Worm (Caenorhabditis elegans) whole organism, mixed stage, embryonic: ENCODE results near the gene F53A9.7.

ENCODE experiments used
- M03D4.4 ChIP-seq: sonication (generic microtip); optimal IDR thresholded peaks from 2 replicates; lab custom pipeline; 2017; ENCODE audit warnings: mild to moderate bottlenecking, missing genetic modification characterization, missing compliant biosample characterization
- bed-3 ChIP-seq: fragments of 200-800 bp; sonication (Bioruptor generic); optimal IDR thresholded peaks from 3 replicates; lab custom pipeline; 2018; ENCODE audit warnings: mild to moderate bottlenecking, missing genetic modification characterization, moderate library complexity, missing compliant biosample characterization
- blmp-1 ChIP-seq: fragments of 150-350 bp; optimal IDR thresholded peaks from 2 replicates; lab custom pipeline; 2014; ENCODE audit warnings: missing biosample characterization, missing genetic modification characterization
- ceh-39 ChIP-seq: fragments of 150-350 bp; optimal IDR thresholded peaks from 2 replicates; lab custom pipeline; 2014; ENCODE audit warnings: missing biosample characterization, missing genetic modification characterization
- ceh-43 ChIP-seq: fragments of 200-800 bp; sonication (Bioruptor generic); optimal IDR thresholded peaks from 2 replicates; lab custom pipeline; 2018; ENCODE audit warnings: mild to moderate bottlenecking, missing genetic modification characterization, moderate library complexity, missing compliant biosample characterization
- ceh-83 ChIP-seq: fragments of 200-800 bp; sonication (Bioruptor generic); optimal IDR thresholded peaks from 2 replicates; lab custom pipeline; 2018; ENCODE audit warnings: mild to moderate bottlenecking, missing genetic modification characterization, missing compliant biosample characterization
- ces-1 ChIP-seq: fragments of 150-350 bp; optimal IDR thresholded peaks from 2 replicates; lab custom pipeline; 2014; ENCODE audit warnings: missing biosample characterization, missing genetic modification reagents, missing genetic modification characterization
- cnd-1 ChIP-seq: fragments of 200-800 bp; sonication (Bioruptor generic); optimal IDR thresholded peaks from 2 replicates; lab custom pipeline; 2018; ENCODE audit warnings: mild to moderate bottlenecking, missing genetic modification characterization, missing compliant biosample characterization
- drap-1 ChIP-seq: fragments of 200-800 bp; sonication (Bioruptor generic); optimal IDR thresholded peaks from 3 replicates; lab custom pipeline; 2018; ENCODE audit warnings: mild to moderate bottlenecking, missing genetic modification characterization, missing compliant biosample characterization
- elt-1 ChIP-seq: sonication (generic microtip); optimal IDR thresholded peaks from 2 replicates; lab custom pipeline; 2017; ENCODE audit warnings: missing genetic modification characterization, mild to moderate bottlenecking, missing compliant biosample characterization, antibody characterized with exemption, moderate library complexity, borderline replicate concordance; ENCODE audit not compliant: insufficient read depth
- elt-3 ChIP-seq: fragments of 150-350 bp; optimal IDR thresholded peaks from 2 replicates; lab custom pipeline; 2014; ENCODE audit warnings: missing biosample characterization, missing genetic modification characterization
- ham-2 ChIP-seq: fragments of 200-800 bp; sonication (Bioruptor generic); optimal IDR thresholded peaks from 2 replicates; lab custom pipeline; 2018; ENCODE audit warnings: mild to moderate bottlenecking, missing genetic modification characterization, missing compliant biosample characterization
- hlh-1 ChIP-seq: fragments of 150-350 bp; optimal IDR thresholded peaks from 2 replicates; lab custom pipeline; 2014; ENCODE audit warnings: missing biosample characterization, missing genetic modification reagents, missing genetic modification characterization
- lin-13 ChIP-seq: fragments of 150-350 bp; optimal IDR thresholded peaks from 2 replicates; lab custom pipeline; 2014; ENCODE audit warnings: missing biosample characterization, missing genetic modification characterization
- lin-32 ChIP-seq: fragments of 200-800 bp; sonication (Bioruptor generic); optimal IDR thresholded peaks from 2 replicates; lab custom pipeline; 2018; ENCODE audit warnings: mild to moderate bottlenecking, missing genetic modification characterization, missing compliant biosample characterization
- lsy-2 ChIP-seq: fragments of 150-350 bp; optimal IDR thresholded peaks from 2 replicates; lab custom pipeline; 2014; ENCODE audit warnings: missing biosample characterization, missing genetic modification characterization
- mab-5 ChIP-seq: fragments of 150-350 bp; optimal IDR thresholded peaks from 2 replicates; lab custom pipeline; 2014; ENCODE audit warnings: missing biosample characterization, missing genetic modification characterization
- mep-1 ChIP-seq: fragments of 150-350 bp; optimal IDR thresholded peaks from 2 replicates; lab custom pipeline; 2017; ENCODE audit warnings: missing biosample characterization, missing genetic modification reagents, missing genetic modification characterization, inconsistent platforms
- nhr-12 ChIP-seq: fragments of 150-350 bp; optimal IDR thresholded peaks from 2 replicates; lab custom pipeline; 2014; ENCODE audit warnings: missing biosample characterization, missing genetic modification characterization
- nhr-2 ChIP-seq: fragments of 150-350 bp; optimal IDR thresholded peaks from 2 replicates; lab custom pipeline; 2014; ENCODE audit warnings: missing biosample characterization, missing genetic modification characterization
- nhr-237 ChIP-seq: fragments of 150-350 bp; optimal IDR thresholded peaks from 2 replicates; lab custom pipeline; 2014; ENCODE audit warnings: missing biosample characterization, missing genetic modification characterization
- nhr-76 ChIP-seq: sonication (generic microtip); optimal IDR thresholded peaks from 2 replicates; lab custom pipeline; 2017; ENCODE audit warnings: missing biosample characterization, missing genetic modification characterization
- pha-4 ChIP-seq: fragments of 150-350 bp; optimal IDR thresholded peaks from 2 replicates; lab custom pipeline; 2018; ENCODE audit warnings: missing biosample characterization, missing genetic modification reagents, missing genetic modification characterization
- sem-2 ChIP-seq: fragments of 200-800 bp; sonication (Bioruptor generic); optimal IDR thresholded peaks from 2 replicates; lab custom pipeline; 2018; ENCODE audit warnings: mild to moderate bottlenecking, missing genetic modification characterization, missing compliant biosample characterization
- snpc-4 ChIP-seq: fragments of 150-350 bp; optimal IDR thresholded peaks from 2 replicates; lab custom pipeline; 2014; ENCODE audit warnings: missing biosample characterization, missing genetic modification characterization
- sptf-1 ChIP-seq: sonication (generic microtip); optimal IDR thresholded peaks from 2 replicates; lab custom pipeline; 2017; ENCODE audit warnings: mild to moderate bottlenecking, missing genetic modification characterization, moderate library complexity, missing compliant biosample characterization
- tbx-8 ChIP-seq: fragments of 200-800 bp; sonication (Bioruptor generic); optimal IDR thresholded peaks from 2 replicates; lab custom pipeline; 2018; ENCODE audit warnings: mild to moderate bottlenecking, missing genetic modification characterization, moderate library complexity, missing compliant biosample characterization
- unc-120 ChIP-seq: sonication (generic microtip); optimal IDR thresholded peaks from 2 replicates; lab custom pipeline; 2017; ENCODE audit warnings: missing genetic modification characterization, missing compliant biosample characterization; ENCODE audit not compliant: poor library complexity, severe bottlenecking
- unc-39 ChIP-seq: fragments of 150-350 bp; optimal IDR thresholded peaks from 2 replicates; lab custom pipeline; 2014; ENCODE audit warnings: missing biosample characterization, missing genetic modification characterization
- unc-62 ChIP-seq: fragments of 150-350 bp; optimal IDR thresholded peaks from 2 replicates; lab custom pipeline; 2014; ENCODE audit warnings: missing biosample characterization, missing genetic modification reagents, missing genetic modification characterization
- zip-8 ChIP-seq: fragments of 150-350 bp; optimal IDR thresholded peaks from 2 replicates; lab custom pipeline; 2014; ENCODE audit warnings: missing biosample characterization, missing genetic modification characterization
- ztf-11 ChIP-seq: fragments of 150-350 bp; optimal IDR thresholded peaks from 2 replicates; lab custom pipeline; 2014; ENCODE audit warnings: missing biosample characterization, missing genetic modification characterization

F53A9.7 gene

DNA sequence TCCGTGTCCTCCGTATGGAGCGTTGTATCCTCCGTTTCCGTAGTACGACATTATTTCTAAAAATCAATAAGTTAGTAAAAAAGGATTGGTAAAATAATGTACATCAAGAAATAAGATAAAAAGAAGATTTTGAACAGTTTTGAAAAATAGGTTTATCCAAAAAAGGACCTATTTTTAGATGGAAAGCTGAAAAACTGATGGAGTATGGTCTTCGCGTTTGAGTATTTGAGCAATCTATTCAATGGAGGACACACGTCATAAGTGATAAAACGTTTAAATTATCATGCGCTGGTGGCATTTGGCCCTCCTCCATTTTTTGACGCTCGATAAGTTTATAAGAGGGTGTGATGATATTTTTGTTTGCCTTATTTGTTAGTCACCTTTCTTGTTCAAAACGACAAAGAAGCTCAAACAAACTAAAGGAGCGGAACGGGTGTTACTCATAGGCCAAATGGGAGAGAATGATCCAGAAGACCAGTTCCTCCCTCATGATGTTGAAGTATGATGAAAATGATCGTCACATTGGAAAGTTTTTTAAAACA, 2.9 kb downstream of the F53A9.7 start, which contains the start of gene F53A9.6:
Gene F53A9.6 (minus strand): TSS at position 51 of the 542 bp plus-strand sequence.
- TF ChIP-seq sem-2 (GFP tag; lab: Kevin White, UChicago): no peak

DNA sequence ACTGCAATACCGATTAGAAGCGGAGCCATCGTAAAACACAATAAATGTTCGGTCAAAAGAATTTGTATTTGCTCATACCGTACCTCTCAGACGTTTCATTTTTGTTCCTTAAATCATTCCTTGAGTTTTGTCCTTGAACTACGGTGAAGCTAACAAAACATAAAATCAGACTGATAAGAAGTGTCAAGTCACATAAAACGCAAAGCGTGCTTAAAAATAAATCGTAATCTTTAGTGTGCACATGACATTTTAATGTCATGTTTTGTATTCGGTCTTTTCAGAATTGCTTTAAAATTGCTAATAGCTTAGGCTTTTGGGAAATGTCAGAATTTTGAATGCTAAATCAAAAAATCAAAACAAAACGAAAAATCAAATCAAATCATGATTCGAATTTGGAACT, 4.1 kb downstream of the F53A9.7 start:
- TF ChIP-seq ztf-11 (no peak), lin-32 (GFP tag; lab: Kevin White, UChicago) (no peak), pha-4 (no peak), mab-5 (no peak), ceh-83 (GFP tag; lab: Kevin White, UChicago) (no peak), ces-1 (no peak), M03D4.4 (no peak), hlh-1 (tag; lab: Kevin White, UChicago) (no peak), nhr-12 (no peak), sem-2 (GFP tag; lab: Kevin White, UChicago) (no peak), ceh-43 (GFP tag; lab: Kevin White, UChicago) (no peak), cnd-1 (tag; lab: Kevin White, UChicago) (no peak), tbx-8 (GFP tag; lab: Kevin White, UChicago) (no peak), ceh-39 (tag; lab: Kevin White, UChicago) (no peak), snpc-4 (tag; lab: Kevin White, UChicago) (no peak), nhr-2 (tag; lab: Kevin White, UChicago) (no peak)

DNA sequence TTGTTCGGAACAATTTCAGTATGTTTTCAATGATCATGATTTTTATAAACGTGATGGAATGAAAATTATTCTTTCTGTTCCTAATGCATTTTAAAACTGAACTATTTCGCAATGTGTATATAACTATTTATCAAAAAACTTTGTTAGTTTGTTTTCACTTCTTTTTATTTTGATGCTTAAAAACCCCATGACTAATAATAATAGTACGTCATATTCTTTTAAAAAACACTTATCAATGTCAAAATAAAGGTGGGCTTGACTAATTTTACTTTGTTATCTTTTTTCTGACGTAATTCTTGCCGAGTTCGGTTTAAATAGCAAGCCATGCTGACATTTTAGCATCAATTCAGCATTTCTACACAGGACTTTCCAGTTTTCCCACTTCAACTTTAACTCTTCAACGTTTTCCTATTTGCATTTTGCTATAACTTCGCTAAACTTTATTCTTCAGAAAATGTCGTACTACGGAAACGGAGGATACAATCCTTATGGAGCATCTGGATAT, 5.5 kb downstream of the F53A9.7 start, which contains the start of gene F53A9.1:
Gene F53A9.1 (plus strand): TSS at position 455 of the 505 bp plus-strand sequence.
- TF ChIP-seq lin-13 (tag; lab: Kevin White, UChicago) (no peak), mep-1 (no peak), ceh-83 (GFP tag; lab: Kevin White, UChicago) (no peak), nhr-237 (tag; lab: Kevin White, UChicago) (no peak), mab-5 (no peak), lin-32 (GFP tag; lab: Kevin White, UChicago) (no peak), elt-3 (no peak), sptf-1 (tag; lab: Kevin White, UChicago) (no peak), ham-2 (no peak), ceh-39 (tag; lab: Kevin White, UChicago) (no peak), cnd-1 (tag; lab: Kevin White, UChicago) (no peak), unc-120 (tag; lab: Kevin White, UChicago) (no peak), drap-1 (GFP tag; lab: Kevin White, UChicago) (no peak), ztf-11 (no peak), nhr-76 (tag; lab: Kevin White, UChicago) (no peak)

- TF ChIP-seq zip-8 (tag; lab: Kevin White, UChicago) (peak; percentile 9), mep-1 (no peak)
Observed at ce11 chrX:8709424-8709823, 7.3 kb downstream of the F53A9.7 start, which contains the start of gene kreg-1. TSS of gene kreg-1 (plus strand) at chrX:8709764.

DNA sequence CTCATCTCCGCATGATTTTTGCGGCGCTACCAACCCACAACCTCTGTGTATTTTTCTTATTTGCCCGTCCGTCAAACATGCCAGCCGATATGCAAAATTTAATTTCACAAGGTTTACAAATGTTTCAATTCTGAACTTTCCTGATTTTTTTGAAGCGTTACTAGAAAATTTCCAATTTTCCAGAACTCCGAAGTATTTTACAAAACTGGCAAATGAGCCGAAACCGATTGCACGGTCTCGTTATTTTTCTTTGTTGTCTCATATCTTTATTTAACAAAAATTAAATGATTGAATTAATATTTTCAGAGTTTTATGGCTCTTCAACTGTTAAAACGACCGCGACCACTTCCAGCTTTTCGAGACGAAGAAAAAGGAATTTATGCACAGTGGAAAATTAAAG, 8.7 kb downstream of the F53A9.7 start, which contains the start of gene F53A9.3:
Gene F53A9.3 (plus strand): TSS at position 301 of the 400 bp plus-strand sequence.
- no peak for TF ChIP-seq unc-62 (GFP tag; lab: Kevin White, UChicago)
- no peak for TF ChIP-seq bed-3 (GFP tag; lab: Kevin White, UChicago)
- no peak for TF ChIP-seq blmp-1 (tag; lab: Kevin White, UChicago)
- TF ChIP-seq tbx-8 (GFP tag; lab: Kevin White, UChicago): no peak
- TF ChIP-seq nhr-12: no peak
- TF ChIP-seq unc-39 (tag; lab: Kevin White, UChicago): no peak
- TF ChIP-seq zip-8 (tag; lab: Kevin White, UChicago): no peak
- no peak for TF ChIP-seq ces-1
- TF ChIP-seq drap-1 (GFP tag; lab: Kevin White, UChicago): no peak
- no peak for TF ChIP-seq nhr-2 (tag; lab: Kevin White, UChicago)
- TF ChIP-seq ceh-39 (tag; lab: Kevin White, UChicago): no peak
- no peak for TF ChIP-seq elt-1
- no peak for TF ChIP-seq ztf-11
- TF ChIP-seq lsy-2 (tag; lab: Kevin White, UChicago): no peak
- TF ChIP-seq ceh-43 (GFP tag; lab: Kevin White, UChicago): no peak
- no peak for TF ChIP-seq lin-32 (GFP tag; lab: Kevin White, UChicago)
- no peak for TF ChIP-seq lin-13 (tag; lab: Kevin White, UChicago)
- no peak for TF ChIP-seq hlh-1 (tag; lab: Kevin White, UChicago)
- no peak for TF ChIP-seq ham-2
